Fruit fly (Drosophila melanogaster) whole organism, adult: ENCODE results near the gene Pgk.

Experiments used
- CG12768 ChIP-seq: fragments of 200-800 bp; sonication (Bioruptor generic); optimal IDR thresholded peaks from 2 replicates; lab custom pipeline; 2017; ENCODE audit warnings: missing biosample characterization, missing genetic modification characterization, mild to moderate bottlenecking, moderate library complexity, missing genetic modification reagents
- CG14711 ChIP-seq: fragments of 200-800 bp; sonication (Bioruptor generic); optimal IDR thresholded peaks from 2 replicates; lab custom pipeline; 2018; ENCODE audit warnings: missing biosample characterization, mild to moderate bottlenecking, missing genetic modification characterization, moderate library complexity
- CG33017 ChIP-seq: fragments of 200-800 bp; sonication (Bioruptor generic); optimal IDR thresholded peaks from 2 replicates; lab custom pipeline; 2018; ENCODE audit warnings: missing biosample characterization, mild to moderate bottlenecking, missing genetic modification characterization, moderate library complexity
- CG5204 ChIP-seq: fragments of 200-800 bp; sonication (Bioruptor generic); optimal IDR thresholded peaks from 2 replicates; lab custom pipeline; 2016; ENCODE audit warnings: missing biosample characterization, missing genetic modification characterization
- CG7045 ChIP-seq: fragments of 200-800 bp; sonication (Bioruptor generic); optimal IDR thresholded peaks from 2 replicates; lab custom pipeline; 2017; ENCODE audit warnings: missing biosample characterization, mild to moderate bottlenecking, missing genetic modification characterization
- CG7101 ChIP-seq: fragments of 200-800 bp; sonication (Bioruptor generic); optimal IDR thresholded peaks from 2 replicates; lab custom pipeline; 2018; ENCODE audit warnings: missing biosample characterization, mild to moderate bottlenecking, missing genetic modification characterization, moderate library complexity
- Hr96 ChIP-seq: fragments of 200-800 bp; sonication (Bioruptor generic); optimal IDR thresholded peaks from 2 replicates; lab custom pipeline; 2016; ENCODE audit warnings: missing biosample characterization, missing genetic modification characterization
- Mnt ChIP-seq: fragments of 200-800 bp; sonication (Bioruptor generic); optimal IDR thresholded peaks from 2 replicates; lab custom pipeline; 2016; ENCODE audit warnings: missing biosample characterization, mild to moderate bottlenecking, missing genetic modification characterization
- cic ChIP-seq: fragments of 200-800 bp; sonication (Bioruptor generic); optimal IDR thresholded peaks from 2 replicates; lab custom pipeline; 2017; ENCODE audit warnings: missing biosample characterization, mild to moderate bottlenecking, missing genetic modification characterization, moderate library complexity
- cnc ChIP-seq, 2 experiments: fragments of >200 bp; optimal IDR thresholded peaks; 2 replicates each; lab custom pipeline; 2017
- pad ChIP-seq: fragments of 200-800 bp; sonication (Bioruptor generic); optimal IDR thresholded peaks from 3 replicates; lab custom pipeline; 2017; ENCODE audit warnings: missing biosample characterization, missing genetic modification characterization, mild to moderate bottlenecking, moderate library complexity, missing genetic modification reagents
- tj ChIP-seq: fragments of 200-800 bp; sonication (Bioruptor generic); optimal IDR thresholded peaks from 3 replicates; lab custom pipeline; 2017; ENCODE audit warnings: missing biosample characterization, mild to moderate bottlenecking, missing genetic modification characterization, moderate library complexity
- toe ChIP-seq: fragments of 200-800 bp; sonication (Bioruptor generic); optimal IDR thresholded peaks from 2 replicates; lab custom pipeline; 2016; ENCODE audit warnings: missing biosample characterization, missing genetic modification characterization

DNA sequence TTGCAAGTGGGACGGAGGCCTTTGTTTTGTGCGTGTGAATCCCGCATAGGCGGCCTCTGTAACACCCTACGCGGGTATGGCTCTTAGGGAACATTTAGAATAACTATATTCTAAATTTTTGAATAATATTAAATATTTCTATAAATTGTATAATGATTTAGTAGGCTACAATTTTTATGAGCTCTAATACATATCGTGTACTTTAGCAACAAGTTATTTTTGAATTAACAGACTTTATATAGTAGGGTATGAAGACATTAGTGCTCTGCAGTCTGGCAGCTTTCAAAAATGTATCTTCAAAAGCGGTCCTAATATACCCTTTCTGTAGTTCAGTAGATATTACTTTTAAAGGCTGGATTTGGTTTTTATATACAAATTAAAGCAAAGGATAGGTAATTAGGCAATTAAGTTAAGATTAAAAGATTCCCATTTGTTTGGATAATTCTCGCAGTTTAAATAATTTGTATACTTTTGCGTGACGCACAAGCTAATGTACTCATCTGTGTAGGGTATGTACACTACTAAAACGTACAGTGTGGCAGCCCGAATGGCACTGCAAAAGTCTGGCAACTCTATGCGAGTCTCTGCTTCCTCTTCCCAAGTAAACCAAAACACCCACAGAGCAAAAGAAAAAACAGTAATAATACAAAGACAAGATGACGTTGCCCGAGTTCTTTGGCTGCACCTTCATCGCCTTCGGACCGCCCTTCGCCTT is 12.9 kb upstream of the Pgk start, which contains the start of the genes Snx21 and aph-1:
- TF ChIP-seq cic (GFP tag; lab: Kevin White, UChicago), result peak; percentile 1
- TF ChIP-seq Hr96 (GFP tag; lab: Kevin White, UChicago), result peak; percentile 87
- no peak for TF ChIP-seq cnc (optimal IDR thresholded peaks at IDR 0.05; lab: Kevin White, UChicago)
- peak; percentile 95 for TF ChIP-seq CG7045
- peak; percentile 92 for TF ChIP-seq toe (GFP tag; lab: Kevin White, UChicago)
- peak; percentile 91 for TF ChIP-seq CG12768
- TF ChIP-seq Mnt (GFP tag; lab: Kevin White, UChicago), result peak; percentile 84
- peak; percentile 76 for TF ChIP-seq pad
- peak; percentile 93 for TF ChIP-seq CG33017 (tag; lab: Kevin White, UChicago)
- peak; percentile 91 for TF ChIP-seq CG7101 (tag; lab: Kevin White, UChicago)
- no peak for TF ChIP-seq CG5204 (GFP tag; lab: Kevin White, UChicago)
- TF ChIP-seq CG14711, result peak; percentile 88
- TF ChIP-seq tj (GFP tag; lab: Kevin White, UChicago), result peak; percentile 78
